Worm (Caenorhabditis elegans) whole organism, young adult: ENCODE measurements around the gene sru-39.

Source experiments
- K12H6.12 ChIP-seq: fragments of 200-800 bp; sonication (Bioruptor generic); optimal IDR thresholded peaks from 2 replicates; lab custom pipeline; 2018; ENCODE audit warnings: mild to moderate bottlenecking, missing genetic modification characterization, missing compliant biosample characterization
- let-607 ChIP-seq, 2 experiments: fragments of 200-800 bp in 1 of 2; sonication (Bioruptor generic) in 1 of 2; sonication (generic microtip) in 1 of 2; optimal IDR thresholded peaks; 2 replicates each; lab custom pipeline; 2016 to 2018; ENCODE audit warnings: mild to moderate bottlenecking in 2 of 2, missing compliant biosample characterization in 2 of 2, missing genetic modification characterization in 2 of 2, moderate library complexity in 2 of 2, missing genotype in 1 of 2
- lsl-1 ChIP-seq: fragments of 200-800 bp; sonication (Bioruptor generic); optimal IDR thresholded peaks from 2 replicates; lab custom pipeline; 2018; ENCODE audit warnings: mild to moderate bottlenecking, missing genetic modification characterization, moderate library complexity, missing compliant biosample characterization
- rcor-1 ChIP-seq: fragments of 200-800 bp; sonication (Bioruptor generic); IDR thresholded peaks from 2 replicates; pipeline ENCODE4 v1.3.6; 2022; ENCODE audit warnings: missing genetic modification reagents, missing genetic modification characterization, missing compliant biosample characterization
- snpc-3.4 ChIP-seq: sonication (generic microtip); optimal IDR thresholded peaks from 2 replicates; lab custom pipeline; 2017; ENCODE audit warnings: missing genetic modification characterization, mild to moderate bottlenecking, missing compliant biosample characterization, antibody characterized with exemption, moderate library complexity, missing genotype, missing genetic modification reagents
- zim-3 ChIP-seq: sonication (generic microtip); optimal IDR thresholded peaks from 2 replicates; lab custom pipeline; 2017; ENCODE audit warnings: mild to moderate bottlenecking, missing genetic modification characterization, moderate library complexity, missing compliant biosample characterization
- ztf-3 ChIP-seq: fragments of 200-800 bp; sonication (Bioruptor generic); optimal IDR thresholded peaks from 2 replicates; lab custom pipeline; 2018; ENCODE audit warnings: mild to moderate bottlenecking, missing genetic modification characterization, missing compliant biosample characterization

ce11 chrV:9841376-9841775 lies 38.1 kb downstream of the sru-39 start, which contains the start of gene sru-36:
- TF ChIP-seq snpc-3.4: no peak
- TF ChIP-seq rcor-1: no peak
- TF ChIP-seq zim-3 (tag; lab: Kevin White, UChicago): no peak
- no peak for TF ChIP-seq let-607 (tag; optimal IDR thresholded peaks at IDR 0.05; lab: Kevin White, UChicago)
- TF ChIP-seq K12H6.12 (tag; lab: Kevin White, UChicago): no peak
- no peak for TF ChIP-seq ztf-3 (GFP tag; lab: Kevin White, UChicago)
- no peak for TF ChIP-seq lsl-1 (GFP tag; lab: Kevin White, UChicago)
